Worm (Caenorhabditis elegans) whole organism, L4/young adult: ENCODE measurements around the gene F59E11.7.

Experiments
- W03F9.2 ChIP-seq: fragments of 150-350 bp; optimal IDR thresholded peaks from 2 replicates; lab custom pipeline; 2014; ENCODE audit warnings: missing biosample characterization, missing genetic modification characterization
- dao-5 ChIP-seq: sonication (generic microtip); optimal IDR thresholded peaks from 2 replicates; lab custom pipeline; 2016; ENCODE audit warnings: missing genotype, missing genetic modification characterization, moderate library complexity, missing compliant biosample characterization

DNA sequence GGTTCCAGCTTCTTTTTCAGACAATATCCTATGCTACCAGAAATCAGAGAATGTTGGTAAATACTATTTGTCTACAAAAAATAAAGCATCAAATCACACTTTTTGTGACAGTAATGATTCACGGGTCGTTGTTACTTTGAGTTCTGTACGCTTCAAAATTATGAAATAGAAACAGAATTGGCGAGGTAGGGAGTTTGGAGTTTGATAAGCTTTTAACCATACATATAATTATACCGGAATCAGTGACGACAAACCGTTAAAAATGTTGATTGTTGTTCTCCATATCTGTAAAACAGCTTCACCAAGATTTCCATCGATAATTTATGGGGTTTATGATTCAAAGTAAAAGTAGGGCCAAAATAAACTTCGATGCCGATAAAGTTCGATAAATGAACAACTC is 12.1 kb upstream of the F59E11.7 start:
- TF ChIP-seq dao-5 (tag; lab: Kevin White, UChicago) (no peak), W03F9.2 (tag; lab: Kevin White, UChicago) (no peak)
